Worm (Caenorhabditis elegans) whole organism, L3 larva: ENCODE measurements around the gene mrps-12.
A peak's percentile ranks its signal among the peaks of the same experiment; 100 is the strongest.

Experiments
- R02D3.7 ChIP-seq: fragments of 150-350 bp; optimal IDR thresholded peaks from 2 replicates; lab custom pipeline; 2014; ENCODE audit warnings: missing biosample characterization, missing genetic modification characterization
- ZK546.5 ChIP-seq: sonication (generic microtip); optimal IDR thresholded peaks from 2 replicates; lab custom pipeline; 2017; ENCODE audit warnings: missing biosample characterization, missing genetic modification characterization
- ama-1 ChIP-seq: fragments of 150-350 bp; optimal IDR thresholded peaks from 2 replicates; lab custom pipeline; 2018
- ceh-16 ChIP-seq: sonication (generic microtip); optimal IDR thresholded peaks from 2 replicates; lab custom pipeline; 2017; ENCODE audit warnings: missing biosample characterization, missing genetic modification characterization
- daf-12 ChIP-seq: fragments of 150-350 bp; optimal IDR thresholded peaks from 2 replicates; lab custom pipeline; 2014; ENCODE audit warnings: missing biosample characterization, missing genetic modification reagents, missing genetic modification characterization
- egl-5 ChIP-seq: fragments of 150-350 bp; optimal IDR thresholded peaks from 2 replicates; lab custom pipeline; 2017; ENCODE audit warnings: missing biosample characterization, missing genetic modification reagents, missing genetic modification characterization, inconsistent platforms
- elt-1 ChIP-seq: fragments of 150-350 bp; optimal IDR thresholded peaks from 2 replicates; lab custom pipeline; 2014; ENCODE audit warnings: missing biosample characterization, missing genetic modification characterization
- elt-2 ChIP-seq: sonication (generic microtip); optimal IDR thresholded peaks from 2 replicates; lab custom pipeline; 2016; ENCODE audit warnings: missing genetic modification reagents, mild to moderate bottlenecking, missing genetic modification characterization, missing compliant biosample characterization
- elt-3 ChIP-seq, 3 experiments: fragments of 150-350 bp in 1 of 3; sonication (generic microtip) in 2 of 3; optimal IDR thresholded peaks; 2 replicates in 2 of 3; 4 replicates in 1 of 3; lab custom pipeline; 2014 to 2017; ENCODE audit warnings: missing biosample characterization in 3 of 3, missing genetic modification characterization in 3 of 3
- eor-1 ChIP-seq, 2 experiments: fragments of 150-350 bp; optimal IDR thresholded peaks; 2 replicates each; lab custom pipeline; 2014 to 2018; ENCODE audit warnings: missing biosample characterization in 2 of 2, missing genetic modification characterization in 2 of 2
- fkh-10 ChIP-seq: sonication (generic microtip); optimal IDR thresholded peaks from 2 replicates; lab custom pipeline; 2017; ENCODE audit warnings: missing biosample characterization, missing genetic modification reagents, missing genetic modification characterization
- fos-1 ChIP-seq: fragments of 150-350 bp; optimal IDR thresholded peaks from 2 replicates; lab custom pipeline; 2014; ENCODE audit warnings: missing biosample characterization, missing genetic modification characterization
- hmg-11 ChIP-seq: sonication (generic microtip); optimal IDR thresholded peaks from 2 replicates; lab custom pipeline; 2016; ENCODE audit warnings: missing genetic modification characterization, missing compliant biosample characterization
- lin-15B ChIP-seq: fragments of 150-350 bp; optimal IDR thresholded peaks from 2 replicates; lab custom pipeline; 2014; ENCODE audit warnings: missing biosample characterization, missing genetic modification characterization
- lin-39 ChIP-seq: fragments of 150-350 bp; optimal IDR thresholded peaks from 2 replicates; lab custom pipeline; 2018; ENCODE audit warnings: missing biosample characterization, missing genetic modification reagents, missing genetic modification characterization
- lsy-12 ChIP-seq: sonication (generic microtip); optimal IDR thresholded peaks from 2 replicates; lab custom pipeline; 2016; ENCODE audit warnings: mild to moderate bottlenecking, missing genetic modification characterization, missing compliant biosample characterization
- mdl-1 ChIP-seq: fragments of 150-350 bp; optimal IDR thresholded peaks from 2 replicates; lab custom pipeline; 2014; ENCODE audit warnings: missing biosample characterization, missing genetic modification characterization
- mml-1 ChIP-seq: fragments of 150-350 bp; sonication (generic microtip); optimal IDR thresholded peaks from 3 replicates; lab custom pipeline; 2014; ENCODE audit warnings: missing biosample characterization, missing genetic modification characterization
- nfya-1 ChIP-seq: sonication (generic microtip); optimal IDR thresholded peaks from 2 replicates; lab custom pipeline; 2017; ENCODE audit warnings: missing genetic modification characterization, mild to moderate bottlenecking, missing compliant biosample characterization, antibody characterized with exemption, moderate library complexity; ENCODE audit not compliant: insufficient read depth
- nhr-11 ChIP-seq: fragments of 150-350 bp; optimal IDR thresholded peaks from 2 replicates; lab custom pipeline; 2014; ENCODE audit warnings: missing biosample characterization, missing genetic modification characterization
- nhr-12 ChIP-seq: fragments of 150-350 bp; optimal IDR thresholded peaks from 2 replicates; lab custom pipeline; 2014; ENCODE audit warnings: missing biosample characterization, missing genetic modification characterization
- nhr-23 ChIP-seq: fragments of 150-350 bp; optimal IDR thresholded peaks from 2 replicates; lab custom pipeline; 2014; ENCODE audit warnings: missing biosample characterization, missing genetic modification reagents, missing genetic modification characterization
- nhr-237 ChIP-seq: fragments of 150-350 bp; optimal IDR thresholded peaks from 2 replicates; lab custom pipeline; 2014; ENCODE audit warnings: missing biosample characterization, missing genetic modification characterization
- nhr-25 ChIP-seq: sonication (generic microtip); optimal IDR thresholded peaks from 2 replicates; lab custom pipeline; 2017; ENCODE audit warnings: missing biosample characterization, missing genetic modification characterization
- nhr-43 ChIP-seq: sonication (generic microtip); optimal IDR thresholded peaks from 2 replicates; lab custom pipeline; 2016; ENCODE audit warnings: mild to moderate bottlenecking, missing genetic modification characterization, missing compliant biosample characterization; ENCODE audit not compliant: poor library complexity, severe bottlenecking
- nhr-77 ChIP-seq: fragments of 150-350 bp; optimal IDR thresholded peaks from 2 replicates; lab custom pipeline; 2014; ENCODE audit warnings: missing biosample characterization, missing genetic modification characterization
- pha-4 ChIP-seq: fragments of 150-350 bp; optimal IDR thresholded peaks from 2 replicates; lab custom pipeline; 2014; ENCODE audit warnings: missing biosample characterization, missing genetic modification reagents, missing genetic modification characterization
- sea-2 ChIP-seq: fragments of 150-350 bp; sonication (generic microtip); optimal IDR thresholded peaks from 4 replicates; lab custom pipeline; 2014; ENCODE audit warnings: missing biosample characterization, missing genetic modification reagents, missing genetic modification characterization
- snpc-4 ChIP-seq: fragments of 150-350 bp; optimal IDR thresholded peaks from 2 replicates; lab custom pipeline; 2014; ENCODE audit warnings: missing biosample characterization, missing genetic modification characterization
- tbx-2 ChIP-seq: sonication (generic microtip); optimal IDR thresholded peaks from 2 replicates; lab custom pipeline; 2016; ENCODE audit warnings: mild to moderate bottlenecking, missing genetic modification characterization, missing compliant biosample characterization
- unc-62 ChIP-seq: fragments of 150-350 bp; sonication (generic microtip); optimal IDR thresholded peaks from 4 replicates; lab custom pipeline; 2014; ENCODE audit warnings: missing biosample characterization, missing genetic modification reagents, missing genetic modification characterization
- ztf-11 ChIP-seq: fragments of 150-350 bp; optimal IDR thresholded peaks from 2 replicates; lab custom pipeline; 2014; ENCODE audit warnings: missing biosample characterization, missing genetic modification characterization
- ztf-4 ChIP-seq: fragments of 150-350 bp; optimal IDR thresholded peaks from 2 replicates; lab custom pipeline; 2014; ENCODE audit warnings: missing biosample characterization, missing genetic modification characterization

mrps-12 gene

ce11 chrV:20847743-20848229, 9.9 kb downstream of the mrps-12 start:
- peak; percentile 88 for TF ChIP-seq ama-1 (lab: Kevin White, UChicago)
- peak; percentile 12 for TF ChIP-seq tbx-2 (tag; lab: Kevin White, UChicago)
- TF ChIP-seq ztf-4 (tag; lab: Kevin White, UChicago) = peak; percentile 35
- TF ChIP-seq fkh-10 (GFP tag; lab: Kevin White, UChicago) = no peak
- TF ChIP-seq pha-4 (tag; lab: Kevin White, UChicago) = peak; percentile 13
- no peak for TF ChIP-seq R02D3.7 (tag; lab: Kevin White, UChicago)
- TF ChIP-seq nhr-43 (tag; lab: Kevin White, UChicago) = peak; percentile 22

- TF ChIP-seq nhr-237 = no peak
- TF ChIP-seq egl-5 (tag; lab: Kevin White, UChicago) = peak; percentile 14
- no peak for TF ChIP-seq nhr-11 (tag; lab: Kevin White, UChicago)
- TF ChIP-seq, all 47 proteins: peak for 1
These were observed 12.7 kb downstream of the mrps-12 start, which contains the start of gene clec-264 for ce11 chrV:20850580-20850979. Gene clec-264 (minus strand): TSS chrV:20850701.

- TF ChIP-seq hmg-11 (tag; lab: Kevin White, UChicago) (peak; percentile 85), ceh-16 (no peak), eor-1 (tag; optimal IDR thresholded peaks at IDR 0.05; lab: Kevin White, UChicago) (no peak), elt-3 (tag; optimal IDR thresholded peaks at IDR 0.05; lab: Kevin White, UChicago) (no peak), snpc-4 (peak; percentile 45), lin-15B (tag; lab: Kevin White, UChicago) (no peak), lin-39 (tag; lab: Kevin White, UChicago) (peak; percentile 13), nfya-1 (tag; lab: Kevin White, UChicago) (peak; percentile 59), nhr-23 (tag; lab: Kevin White, UChicago) (peak; percentile 52), nhr-43 (tag; lab: Kevin White, UChicago) (peak; percentile 65)
These were observed 14.0 kb downstream of the mrps-12 start, which contains the start of gene ndua-1 for ce11 chrV:20851847-20852386. Gene ndua-1 (minus strand): TSS chrV:20851897.

ce11 chrV:20853581-20854161, 15.8 kb downstream of the mrps-12 start, which contains the start of gene F31D4.5:
Gene F31D4.5 (plus strand): TSS chrV:20854071.
- TF ChIP-seq elt-2 (tag; lab: Kevin White, UChicago) (peak; percentile 44), nhr-77 (tag; lab: Kevin White, UChicago) (no peak)

- TF ChIP-seq fos-1 (tag; lab: Kevin White, UChicago) = no peak
- no peak for TF ChIP-seq lin-39 (tag; lab: Kevin White, UChicago)
- peak; percentile 55 for TF ChIP-seq nhr-25
- TF ChIP-seq nhr-11 (tag; lab: Kevin White, UChicago) = no peak
- TF ChIP-seq daf-12 (tag; lab: Kevin White, UChicago) = no peak
These were observed 23.2 kb downstream of the mrps-12 start, which contains the start of gene try-4 for ce11 chrV:20861080-20861479. Gene try-4 (minus strand): TSS chrV:20861153.

- TF ChIP-seq sea-2 (GFP tag; lab: Kevin White, UChicago) (no peak), unc-62 (GFP tag; lab: Kevin White, UChicago) (no peak), lsy-12 (no peak), mml-1 (tag; lab: Kevin White, UChicago) (no peak), nhr-25 (no peak), nhr-12 (no peak), mdl-1 (tag; lab: Kevin White, UChicago) (no peak), ztf-11 (tag; lab: Kevin White, UChicago) (no peak), elt-1 (tag; lab: Kevin White, UChicago) (no peak), ZK546.5 (tag; lab: Kevin White, UChicago) (no peak)
- TF ChIP-seq, all 47 proteins: peak for 0
These were observed 24.8 kb downstream of the mrps-12 start, which contains the start of gene twk-35 for ce11 chrV:20862681-20863080. Gene twk-35 (plus strand): TSS chrV:20862981.
